Worm (Caenorhabditis elegans): ENCODE results near the gene nhr-94.
A peak's percentile ranks its signal among the peaks of the same experiment; 100 is the strongest.

Gene nhr-94

ce11 chrV:7728003-7728678 is 42.0 kb upstream of the nhr-94 start (continued):
- TF ChIP-seq nhr-20 (tag; optimal IDR thresholded peaks at IDR 0.05): peak; percentile 75
- no peak for TF ChIP-seq hpl-2 (GFP tag; optimal IDR thresholded peaks at IDR 0.05)
- TF ChIP-seq nhr-84 (tag; optimal IDR thresholded peaks at IDR 0.05): no peak
- TF ChIP-seq zip-4 (GFP tag; optimal IDR thresholded peaks at IDR 0.05): peak; percentile 52
- TF ChIP-seq blmp-1 (tag; optimal IDR thresholded peaks at IDR 0.05): peak; percentile 98
- TF ChIP-seq isw-1 (GFP tag; IDR thresholded peaks at IDR 0.05): peak; percentile 72
- peak; percentile 56 for TF ChIP-seq zag-1 (tag; optimal IDR thresholded peaks at IDR 0.05)
- peak; percentile 24 for TF ChIP-seq lin-39 (tag; optimal IDR thresholded peaks at IDR 0.05)
- TF ChIP-seq nhr-11 (tag; optimal IDR thresholded peaks at IDR 0.05): peak; percentile 71
- no peak for TF ChIP-seq F16B12.6 (tag; optimal IDR thresholded peaks at IDR 0.05)
- peak; percentile 45 for TF ChIP-seq elt-2 (tag; optimal IDR thresholded peaks at IDR 0.05)
- TF ChIP-seq nhr-85 (tag): no peak
- TF ChIP-seq sup-37 (GFP tag; optimal IDR thresholded peaks at IDR 0.05): no peak
- peak; percentile 74 for TF ChIP-seq irx-1 (tag; optimal IDR thresholded peaks at IDR 0.05)
- peak; percentile 81 for TF ChIP-seq ceh-88 (GFP tag; IDR thresholded peaks at IDR 0.05)
- no peak for TF ChIP-seq mdl-1 (tag; optimal IDR thresholded peaks at IDR 0.05)
- TF ChIP-seq nhr-19 (GFP tag; conservative IDR thresholded peaks at IDR 0.05): peak; percentile 71
- peak; percentile 3 for TF ChIP-seq fkh-4 (tag; optimal IDR thresholded peaks at IDR 0.05; ENCODE audit: borderline replicate concordance)
- TF ChIP-seq swsn-7 (tag; optimal IDR thresholded peaks at IDR 0.05): peak; percentile 86
- no peak for TF ChIP-seq pqm-1 (tag; optimal IDR thresholded peaks at IDR 0.05)
- peak; percentile 64 to 78 for TF ChIP-seq lsy-2 (tag; optimal IDR thresholded peaks at IDR 0.05)
- TF ChIP-seq aly-2 (tag; optimal IDR thresholded peaks at IDR 0.05): no peak
- peak; percentile 36 for TF ChIP-seq unc-130 (tag; optimal IDR thresholded peaks at IDR 0.05)
- TF ChIP-seq ceh-63 (GFP tag; optimal IDR thresholded peaks at IDR 0.05): no peak
- no peak for TF ChIP-seq C34B4.2 (tag; optimal IDR thresholded peaks at IDR 0.05)
- peak; percentile 85 for TF ChIP-seq nhr-77 (tag; optimal IDR thresholded peaks at IDR 0.05)
- TF ChIP-seq jun-1 (tag; optimal IDR thresholded peaks at IDR 0.05): peak; percentile 82
- TF ChIP-seq nhr-237 (tag; optimal IDR thresholded peaks at IDR 0.05): no peak
- no peak for TF ChIP-seq nhr-76 (tag; optimal IDR thresholded peaks at IDR 0.05)
- no peak for TF ChIP-seq efl-3 (GFP tag; optimal IDR thresholded peaks at IDR 0.05)
- TF ChIP-seq nhr-47 (tag; optimal IDR thresholded peaks at IDR 0.05): peak; percentile 94
- peak; percentile 21 to 50 (median 47) for TF ChIP-seq dpl-1 (GFP tag; optimal IDR thresholded peaks at IDR 0.05)
- TF ChIP-seq ceh-90 (tag; optimal IDR thresholded peaks at IDR 0.05): no peak
- peak; percentile 46 for TF ChIP-seq mef-2 (tag; optimal IDR thresholded peaks at IDR 0.05)
- no peak for TF ChIP-seq lin-15B (tag; optimal IDR thresholded peaks at IDR 0.05)
- peak; percentile 49; the same call in 1 of the 2 replicates for TF ChIP-seq unc-98 (GFP tag; IDR thresholded peaks at IDR 0.05)
- TF ChIP-seq nhr-71 (tag; optimal IDR thresholded peaks at IDR 0.05): peak; percentile 96
- peak; percentile 36 for TF ChIP-seq ztf-4 (tag; optimal IDR thresholded peaks at IDR 0.05)
- TF ChIP-seq dsc-1 (tag; optimal IDR thresholded peaks at IDR 0.05): peak; percentile 86
- TF ChIP-seq lin-35 (GFP tag; optimal IDR thresholded peaks at IDR 0.05): peak in 1 of 2 experiments; percentile 67
- no peak for TF ChIP-seq alr-1 (tag; optimal IDR thresholded peaks at IDR 0.05; ENCODE audit: borderline replicate concordance)
- TF ChIP-seq ceh-82 (tag; optimal IDR thresholded peaks at IDR 0.05): peak; percentile 29 to 81 (median 41)
- no peak for TF ChIP-seq vab-15 (tag; optimal IDR thresholded peaks at IDR 0.05)
- TF ChIP-seq aha-1 (tag; optimal IDR thresholded peaks at IDR 0.05): no peak
- TF ChIP-seq ces-1 (GFP tag; optimal IDR thresholded peaks at IDR 0.05): no peak
- no peak for TF ChIP-seq lir-3 (tag; optimal IDR thresholded peaks at IDR 0.05; ENCODE audit: poor library complexity)
- TF ChIP-seq snpc-4 (tag; optimal IDR thresholded peaks at IDR 0.05): peak; percentile 16
- TF ChIP-seq C04F5.9 (tag; optimal IDR thresholded peaks at IDR 0.05): no peak
- TF ChIP-seq Y116A8C.19 (tag; optimal IDR thresholded peaks at IDR 0.05; ENCODE audit: borderline replicate concordance): no peak
- no peak for TF ChIP-seq mab-9 (GFP tag; IDR thresholded peaks at IDR 0.05)
- peak; percentile 40 for TF ChIP-seq skn-1 (tag; optimal IDR thresholded peaks at IDR 0.05)
- TF ChIP-seq snu-23 (GFP tag; optimal IDR thresholded peaks at IDR 0.05): peak; percentile 80
- TF ChIP-seq sptf-1 (tag; optimal IDR thresholded peaks at IDR 0.05): no peak
